Worm (Caenorhabditis elegans) whole organism, young adult: ENCODE results near the gene sod-3.

Experiments used
- B0019.2 ChIP-seq: fragments of 200-800 bp; sonication (Bioruptor generic); conservative IDR thresholded peaks from 2 replicates; pipeline ENCODE4 v1.3.6; 2022; ENCODE audit warnings: missing genetic modification reagents, missing genetic modification characterization, missing compliant biosample characterization
- B0336.3 ChIP-seq: fragments of 200-800 bp; sonication (Bioruptor generic); IDR thresholded peaks from 2 replicates; pipeline ENCODE4 v1.3.6; 2022; ENCODE audit warnings: missing genetic modification characterization, missing compliant biosample characterization
- C06A6.2 ChIP-seq: fragments of 200-800 bp; sonication (Bioruptor generic); conservative IDR thresholded peaks from 2 replicates; pipeline ENCODE4 v1.3.6; 2022; ENCODE audit warnings: missing genetic modification characterization, missing compliant biosample characterization
- D2030.7 ChIP-seq: fragments of 200-800 bp; sonication (Bioruptor generic); IDR thresholded peaks from 2 replicates; pipeline ENCODE4 v1.3.6; 2022; ENCODE audit warnings: missing genetic modification reagents, missing genetic modification characterization, missing compliant biosample characterization
- F22D6.2 ChIP-seq: sonication (generic microtip); optimal IDR thresholded peaks from 2 replicates; lab custom pipeline; 2016; ENCODE audit warnings: mild to moderate bottlenecking, missing genetic modification characterization, missing compliant biosample characterization
- F23B12.7 ChIP-seq: sonication (generic microtip); optimal IDR thresholded peaks from 2 replicates; lab custom pipeline; 2017; ENCODE audit warnings: missing genetic modification characterization, mild to moderate bottlenecking, missing compliant biosample characterization, antibody characterized with exemption, moderate library complexity; ENCODE audit not compliant: insufficient read depth
- F52B5.7 ChIP-seq: sonication (generic microtip); optimal IDR thresholded peaks from 2 replicates; lab custom pipeline; 2016; ENCODE audit warnings: mild to moderate bottlenecking, missing genetic modification characterization, missing compliant biosample characterization
- K11D2.4 ChIP-seq: fragments of 200-800 bp; sonication (Bioruptor generic); IDR thresholded peaks from 2 replicates; pipeline ENCODE4 v1.3.6; 2022; ENCODE audit warnings: missing genetic modification reagents, missing genetic modification characterization, missing compliant biosample characterization
- K12H6.12 ChIP-seq: fragments of 200-800 bp; sonication (Bioruptor generic); optimal IDR thresholded peaks from 2 replicates; lab custom pipeline; 2018; ENCODE audit warnings: mild to moderate bottlenecking, missing genetic modification characterization, missing compliant biosample characterization
- T07F8.4 ChIP-seq: sonication (generic microtip); optimal IDR thresholded peaks from 2 replicates; lab custom pipeline; 2016; ENCODE audit warnings: mild to moderate bottlenecking, missing genetic modification characterization, moderate library complexity, missing compliant biosample characterization
- T26A5.8 ChIP-seq: sonication (generic microtip); optimal IDR thresholded peaks from 2 replicates; lab custom pipeline; 2016; ENCODE audit warnings: missing genetic modification characterization, missing compliant biosample characterization
- Y53G8AR.9 ChIP-seq: fragments of 200-800 bp; sonication (Bioruptor generic); conservative IDR thresholded peaks from 2 replicates; pipeline ENCODE4 v1.3.6; 2022; ENCODE audit warnings: missing genetic modification reagents, missing genetic modification characterization, missing compliant biosample characterization
- Y56A3A.18 ChIP-seq: fragments of 200-800 bp; sonication (Bioruptor generic); IDR thresholded peaks from 2 replicates; pipeline ENCODE4 v1.3.6; 2022; ENCODE audit warnings: missing genetic modification reagents, missing genetic modification characterization, missing compliant biosample characterization
- Y95B8A.8 ChIP-seq: fragments of 200-800 bp; sonication (Bioruptor generic); IDR thresholded peaks from 2 replicates; pipeline ENCODE4 v1.3.6; 2022; ENCODE audit warnings: missing genetic modification reagents, missing genetic modification characterization, missing compliant biosample characterization
- ZK185.1 ChIP-seq: sonication (generic microtip); optimal IDR thresholded peaks from 2 replicates; lab custom pipeline; 2016; ENCODE audit warnings: mild to moderate bottlenecking, missing genetic modification characterization, missing compliant biosample characterization; ENCODE audit not compliant: poor library complexity, severe bottlenecking
- akir-1 ChIP-seq: fragments of 200-800 bp; sonication (Bioruptor generic); optimal IDR thresholded peaks from 2 replicates; lab custom pipeline; 2018; ENCODE audit warnings: mild to moderate bottlenecking, missing genetic modification characterization, moderate library complexity, missing compliant biosample characterization
- ama-1 ChIP-seq, 3 experiments: fragments of 150-350 bp in 1 of 3; sonication (generic microtip) in 2 of 3; optimal IDR thresholded peaks; 2 replicates each; lab custom pipeline; 2014 to 2018; ENCODE audit warnings: missing biosample characterization in 2 of 3, missing genetic modification characterization in 2 of 3, missing genetic modification reagents in 2 of 3
- aptf-2 ChIP-seq: fragments of 200-800 bp; sonication (Bioruptor generic); conservative IDR thresholded peaks from 2 replicates; pipeline ENCODE4 v1.3.6; 2022; ENCODE audit warnings: missing genetic modification reagents, missing genetic modification characterization, missing compliant biosample characterization
- attf-3 ChIP-seq: fragments of 200-800 bp; sonication (Bioruptor generic); conservative IDR thresholded peaks from 2 replicates; pipeline ENCODE4 v1.3.6; 2022; ENCODE audit warnings: missing genetic modification reagents, missing genetic modification characterization, missing compliant biosample characterization
- attf-5 ChIP-seq: fragments of 200-800 bp; sonication (Bioruptor generic); optimal IDR thresholded peaks from 2 replicates; lab custom pipeline; 2018; ENCODE audit warnings: mild to moderate bottlenecking, missing genetic modification characterization, missing compliant biosample characterization
- attf-6 ChIP-seq: fragments of 200-800 bp; sonication (Bioruptor generic); IDR thresholded peaks from 2 replicates; pipeline ENCODE4 v1.3.6; 2022; ENCODE audit warnings: missing genetic modification reagents, missing genetic modification characterization, missing compliant biosample characterization
- ceh-58 ChIP-seq: fragments of 200-800 bp; sonication (Bioruptor generic); IDR thresholded peaks from 2 replicates; pipeline ENCODE4 v1.3.6; 2022; ENCODE audit warnings: missing genetic modification characterization, missing compliant biosample characterization
- chd-7 ChIP-seq: sonication (generic microtip); optimal IDR thresholded peaks from 2 replicates; lab custom pipeline; 2016; ENCODE audit warnings: mild to moderate bottlenecking, missing genetic modification characterization, moderate library complexity, missing compliant biosample characterization
- dpl-1 ChIP-seq: fragments of 150-350 bp; optimal IDR thresholded peaks from 2 replicates; lab custom pipeline; 2014; ENCODE audit warnings: missing biosample characterization, missing genetic modification reagents, missing genetic modification characterization
- gei-17 ChIP-seq: fragments of 200-800 bp; sonication (Bioruptor generic); optimal IDR thresholded peaks from 2 replicates; lab custom pipeline; 2018; ENCODE audit warnings: mild to moderate bottlenecking, missing genetic modification characterization, missing compliant biosample characterization
- hlh-26 ChIP-seq: fragments of 200-800 bp; sonication (Bioruptor generic); conservative IDR thresholded peaks from 2 replicates; pipeline ENCODE4 v1.3.6; 2022; ENCODE audit warnings: missing genetic modification reagents, missing genetic modification characterization, missing compliant biosample characterization
- hmg-1.2 ChIP-seq: fragments of 200-800 bp; sonication (Bioruptor generic); IDR thresholded peaks from 2 replicates; pipeline ENCODE4 v1.3.6; 2022; ENCODE audit warnings: missing genetic modification reagents, missing genetic modification characterization, missing compliant biosample characterization
- let-607 ChIP-seq, 2 experiments: fragments of 200-800 bp in 1 of 2; sonication (Bioruptor generic) in 1 of 2; sonication (generic microtip) in 1 of 2; optimal IDR thresholded peaks; 2 replicates each; lab custom pipeline; 2016 to 2018; ENCODE audit warnings: mild to moderate bottlenecking in 2 of 2, missing compliant biosample characterization in 2 of 2, missing genetic modification characterization in 2 of 2, moderate library complexity in 2 of 2, missing genotype in 1 of 2
- lin-26 ChIP-seq: fragments of 200-800 bp; sonication (Bioruptor generic); IDR thresholded peaks from 2 replicates; pipeline ENCODE4 v1.3.6; 2022; ENCODE audit warnings: missing genetic modification reagents, missing genetic modification characterization, missing compliant biosample characterization
- lin-54 ChIP-seq: fragments of 200-800 bp; sonication (Bioruptor generic); optimal IDR thresholded peaks from 2 replicates; lab custom pipeline; 2018; ENCODE audit warnings: mild to moderate bottlenecking, missing genetic modification characterization, missing compliant biosample characterization
- lir-1 ChIP-seq: fragments of 200-800 bp; sonication (Bioruptor generic); conservative IDR thresholded peaks from 2 replicates; pipeline ENCODE4 v1.3.6; 2022; ENCODE audit warnings: missing genetic modification reagents, missing genetic modification characterization, missing compliant biosample characterization
- lsy-27 ChIP-seq: sonication (generic microtip); optimal IDR thresholded peaks from 2 replicates; lab custom pipeline; 2017; ENCODE audit warnings: missing genetic modification characterization, mild to moderate bottlenecking, missing compliant biosample characterization, antibody characterized with exemption, missing genotype, borderline replicate concordance; ENCODE audit not compliant: insufficient read depth
- madf-3 ChIP-seq: fragments of 200-800 bp; sonication (Bioruptor generic); IDR thresholded peaks from 2 replicates; pipeline ENCODE4 v1.3.6; 2022; ENCODE audit warnings: missing genetic modification reagents, missing genetic modification characterization, missing compliant biosample characterization
- madf-6 ChIP-seq: fragments of 200-800 bp; sonication (Bioruptor generic); IDR thresholded peaks from 2 replicates; pipeline ENCODE4 v1.3.6; 2022; ENCODE audit warnings: missing genetic modification reagents, missing genetic modification characterization, missing compliant biosample characterization
- madf-8 ChIP-seq: fragments of 200-800 bp; sonication (Bioruptor generic); conservative IDR thresholded peaks from 2 replicates; pipeline ENCODE4 v1.3.6; 2022; ENCODE audit warnings: missing genetic modification reagents, missing genetic modification characterization, missing compliant biosample characterization
- mcd-1 ChIP-seq: fragments of 200-800 bp; sonication (Bioruptor generic); IDR thresholded peaks from 2 replicates; pipeline ENCODE4 v1.3.6; 2022; ENCODE audit warnings: missing genetic modification reagents, missing genetic modification characterization, missing compliant biosample characterization
- mel-28 ChIP-seq: sonication (generic microtip); optimal IDR thresholded peaks from 2 replicates; lab custom pipeline; 2016; ENCODE audit warnings: borderline replicate concordance, mild to moderate bottlenecking, missing genetic modification characterization, missing compliant biosample characterization
- nfyb-1 ChIP-seq: fragments of 200-800 bp; sonication (Bioruptor generic); IDR thresholded peaks from 2 replicates; pipeline ENCODE4 v1.3.6; 2022; ENCODE audit warnings: missing genetic modification reagents, missing genetic modification characterization, missing compliant biosample characterization
- nhr-179 ChIP-seq: sonication (generic microtip); optimal IDR thresholded peaks from 2 replicates; lab custom pipeline; 2016; ENCODE audit warnings: mild to moderate bottlenecking, missing genetic modification characterization, missing compliant biosample characterization
- nhr-80 ChIP-seq: sonication (generic microtip); optimal IDR thresholded peaks from 2 replicates; lab custom pipeline; 2016; ENCODE audit warnings: missing genetic modification characterization, missing compliant biosample characterization
- pbrm-1 ChIP-seq: fragments of 200-800 bp; sonication (Bioruptor generic); IDR thresholded peaks from 2 replicates; pipeline ENCODE4 v1.3.6; 2022; ENCODE audit warnings: missing genetic modification reagents, missing genetic modification characterization, missing compliant biosample characterization
- rec-8 ChIP-seq, 2 experiments: sonication (generic microtip); optimal IDR thresholded peaks; 2 replicates each; lab custom pipeline; 2016; ENCODE audit warnings: mild to moderate bottlenecking in 2 of 2, missing genetic modification characterization in 2 of 2, missing genetic modification reagents in 2 of 2, missing genotype in 2 of 2, missing biosample characterization in 1 of 2, missing compliant biosample characterization in 1 of 2, moderate library complexity in 1 of 2
- snpc-1.1 ChIP-seq: sonication (generic microtip); optimal IDR thresholded peaks from 2 replicates; lab custom pipeline; 2017; ENCODE audit warnings: missing genetic modification characterization, mild to moderate bottlenecking, missing compliant biosample characterization, antibody characterized with exemption, moderate library complexity, missing genotype, missing genetic modification reagents; ENCODE audit not compliant: insufficient read depth
- snpc-4 ChIP-seq, 5 experiments: fragments of 150-350 bp in 1 of 5; sonication (generic microtip) in 4 of 5; optimal IDR thresholded peaks; 2 replicates each; lab custom pipeline; 2014 to 2018; ENCODE audit warnings: missing genetic modification characterization in 5 of 5, missing biosample characterization in 3 of 5, antibody characterized with exemption in 2 of 5, mild to moderate bottlenecking in 2 of 5, missing compliant biosample characterization in 2 of 5, missing genotype in 2 of 5, moderate library complexity in 2 of 5, missing genetic modification reagents in 1 of 5
- zfh-2 ChIP-seq: fragments of 200-800 bp; sonication (Bioruptor generic); conservative IDR thresholded peaks from 2 replicates; pipeline ENCODE4 v1.3.6; 2022; ENCODE audit warnings: missing genetic modification reagents, missing genetic modification characterization, missing compliant biosample characterization
- ztf-6 ChIP-seq: fragments of 200-800 bp; sonication (Bioruptor generic); IDR thresholded peaks from 2 replicates; pipeline ENCODE4 v1.3.6; 2022; ENCODE audit warnings: missing genetic modification reagents, missing genetic modification characterization, missing compliant biosample characterization

The sod-3 gene

ce11 chrX:17063749-17064252 lies 28.8 kb upstream of the sod-3 start (continued):
- TF ChIP-seq B0019.2 (GFP tag; lab: Robert Waterston, UW): no peak
- TF ChIP-seq attf-5 (GFP tag; lab: Kevin White, UChicago): peak; percentile 23
- peak; percentile 68 for TF ChIP-seq hmg-1.2 (GFP tag; lab: Robert Waterston, UW)
- TF ChIP-seq B0336.3 (GFP tag; lab: Robert Waterston, UW): peak; percentile 62
- TF ChIP-seq T26A5.8 (tag; lab: Kevin White, UChicago): no peak
- no peak for TF ChIP-seq D2030.7 (GFP tag; lab: Robert Waterston, UW)
- TF ChIP-seq Y95B8A.8 (GFP tag; lab: Robert Waterston, UW): no peak
- TF ChIP-seq mel-28: no peak
- peak; percentile 74 for TF ChIP-seq chd-7 (tag; lab: Kevin White, UChicago)
- peak; percentile 63; the same call in 1 of the 2 replicates for TF ChIP-seq C06A6.2 (GFP tag; lab: Robert Waterston, UW)
- no peak for TF ChIP-seq hlh-26 (GFP tag; lab: Robert Waterston, UW)
- no peak for TF ChIP-seq ceh-58 (GFP tag; lab: Robert Waterston, UW)
- no peak for TF ChIP-seq aptf-2 (GFP tag; lab: Robert Waterston, UW)
- 0 out of 2 replicates have a peak, but pooled peaks have one; percentile 52 for TF ChIP-seq Y53G8AR.9 (GFP tag; lab: Robert Waterston, UW)
- TF ChIP-seq attf-6 (GFP tag; lab: Robert Waterston, UW): no peak
- TF ChIP-seq lin-26 (GFP tag; lab: Robert Waterston, UW): 0 out of 2 replicates have a peak, but pooled peaks have one; percentile 43
- peak; percentile 1 for TF ChIP-seq K12H6.12 (tag; lab: Kevin White, UChicago)
- TF ChIP-seq ZK185.1 (tag; lab: Kevin White, UChicago): peak; percentile 29
- peak; percentile 57 for TF ChIP-seq F22D6.2 (tag; lab: Kevin White, UChicago)
- peak; percentile 73 for TF ChIP-seq K11D2.4
- no peak for TF ChIP-seq rec-8 (tag; optimal IDR thresholded peaks at IDR 0.05; lab: Kevin White, UChicago)
- TF ChIP-seq madf-3 (GFP tag; lab: Robert Waterston, UW): no peak
- no peak for TF ChIP-seq akir-1 (GFP tag; lab: Kevin White, UChicago)
- peak; percentile 31; the same call in 1 of the 2 replicates for TF ChIP-seq pbrm-1
- peak in 1 of 2 experiments; percentile 32 for TF ChIP-seq let-607 (tag; optimal IDR thresholded peaks at IDR 0.05; lab: Kevin White, UChicago)
- no peak for TF ChIP-seq F52B5.7
- no peak for TF ChIP-seq nfyb-1
- TF ChIP-seq nhr-179 (tag; lab: Kevin White, UChicago): no peak
- TF ChIP-seq T07F8.4 (tag; lab: Kevin White, UChicago): no peak
- 0 out of 2 replicates have a peak, but pooled peaks have one; percentile 49 for TF ChIP-seq lir-1 (GFP tag; lab: Robert Waterston, UW)
- TF ChIP-seq zfh-2 (GFP tag; lab: Robert Waterston, UW): peak; percentile 51; the same call in 1 of the 2 replicates
- peak; percentile 28 for TF ChIP-seq lin-54 (GFP tag; lab: Kevin White, UChicago)
- peak; percentile 40 for TF ChIP-seq F23B12.7 (tag; lab: Kevin White, UChicago)
- TF ChIP-seq attf-3: no peak
- TF ChIP-seq mcd-1: no peak
- no peak for TF ChIP-seq ama-1 (optimal IDR thresholded peaks at IDR 0.05; lab: Kevin White, UChicago)
- no peak for TF ChIP-seq ama-1 (GFP tag; optimal IDR thresholded peaks at IDR 0.05; lab: Kevin White, UChicago)
- TF ChIP-seq lsy-27 (tag; lab: Kevin White, UChicago): no peak
- no peak for TF ChIP-seq Y56A3A.18
- no peak for TF ChIP-seq ztf-6 (GFP tag; lab: Robert Waterston, UW)
- peak; percentile 87 for TF ChIP-seq nhr-80
- no peak for TF ChIP-seq dpl-1 (GFP tag; lab: Kevin White, UChicago)
- TF ChIP-seq gei-17 (GFP tag; lab: Kevin White, UChicago): no peak
- no peak for TF ChIP-seq snpc-1.1 (tag; lab: Kevin White, UChicago)
- TF ChIP-seq madf-6: no peak
- no peak for TF ChIP-seq madf-8 (GFP tag; lab: Robert Waterston, UW)
- no peak for TF ChIP-seq snpc-4 (GFP tag; optimal IDR thresholded peaks at IDR 0.05; lab: Kevin White, UChicago)
- peak in 3 of 4 experiments; percentile 0 to 27 (median 20) for TF ChIP-seq snpc-4 (tag; optimal IDR thresholded peaks at IDR 0.05; lab: Kevin White, UChicago)
